Worm (Caenorhabditis elegans): Measurements from ENCODE around the gene srd-41.

srd-41 gene

DNA sequence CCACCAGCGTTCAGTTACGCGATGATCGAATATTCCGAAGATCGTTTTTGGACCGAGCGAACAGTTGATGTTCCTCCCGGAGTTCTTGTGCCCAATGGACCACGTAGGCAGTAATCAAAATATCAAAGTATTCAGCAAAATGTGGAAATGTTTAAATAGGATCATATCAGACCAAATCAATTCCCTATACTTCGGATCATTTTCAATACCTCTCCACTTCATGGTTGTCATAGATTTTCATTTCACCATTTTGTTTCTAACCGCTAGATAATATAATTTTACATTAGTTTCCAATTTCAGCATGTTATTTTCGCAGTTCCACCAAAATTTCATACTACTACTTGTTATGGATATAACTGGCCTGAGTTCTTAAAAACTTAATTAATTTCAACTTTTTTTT is 9.0 kb upstream of the srd-41 start:
- TF ChIP-seq nhr-12 (tag; optimal IDR thresholded peaks at IDR 0.05) (no peak), ZK546.5 (tag; optimal IDR thresholded peaks at IDR 0.05) (no peak), pqm-1 (tag; optimal IDR thresholded peaks at IDR 0.05) (no peak), fkh-10 (GFP tag; optimal IDR thresholded peaks at IDR 0.05) (no peak)

DNA sequence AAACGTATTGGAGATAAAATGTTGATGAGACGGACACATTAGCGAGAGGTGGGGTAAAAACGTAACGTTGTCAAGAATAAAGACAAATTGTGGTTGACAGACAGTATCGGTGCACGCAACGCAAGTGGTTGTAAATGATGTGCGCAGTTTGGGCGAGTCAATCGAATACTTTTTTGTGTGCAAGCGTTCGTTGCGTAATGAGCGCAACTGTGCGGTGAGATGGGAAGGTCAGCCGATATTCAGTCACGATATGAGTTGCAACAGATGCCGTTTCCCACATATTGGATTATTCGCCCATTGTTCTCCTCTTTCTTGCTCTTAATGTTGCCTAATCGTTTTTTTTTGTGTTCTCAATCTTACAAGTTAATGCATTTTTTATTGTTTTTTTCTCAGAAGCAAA is 5.8 kb upstream of the srd-41 start, which contains the start of gene ceh-40:
ceh-40 (minus strand) TSS at position 41 of the 400 bp plus-strand sequence.
- no peak for TF ChIP-seq aly-2 (tag; optimal IDR thresholded peaks at IDR 0.05)
- TF ChIP-seq ceh-82 (tag; optimal IDR thresholded peaks at IDR 0.05) = no peak
- no peak for TF ChIP-seq zag-1 (tag; optimal IDR thresholded peaks at IDR 0.05)
- no peak for TF ChIP-seq ZK546.5 (tag; optimal IDR thresholded peaks at IDR 0.05)
- TF ChIP-seq mml-1 (tag; optimal IDR thresholded peaks at IDR 0.05) = no peak
- TF ChIP-seq egl-5 (tag; optimal IDR thresholded peaks at IDR 0.05) = no peak
- no peak for TF ChIP-seq eor-1 (tag; optimal IDR thresholded peaks at IDR 0.05)
- no peak for TF ChIP-seq ceh-16 (tag; optimal IDR thresholded peaks at IDR 0.05)
- no peak for TF ChIP-seq ztf-4 (tag; optimal IDR thresholded peaks at IDR 0.05)

DNA sequence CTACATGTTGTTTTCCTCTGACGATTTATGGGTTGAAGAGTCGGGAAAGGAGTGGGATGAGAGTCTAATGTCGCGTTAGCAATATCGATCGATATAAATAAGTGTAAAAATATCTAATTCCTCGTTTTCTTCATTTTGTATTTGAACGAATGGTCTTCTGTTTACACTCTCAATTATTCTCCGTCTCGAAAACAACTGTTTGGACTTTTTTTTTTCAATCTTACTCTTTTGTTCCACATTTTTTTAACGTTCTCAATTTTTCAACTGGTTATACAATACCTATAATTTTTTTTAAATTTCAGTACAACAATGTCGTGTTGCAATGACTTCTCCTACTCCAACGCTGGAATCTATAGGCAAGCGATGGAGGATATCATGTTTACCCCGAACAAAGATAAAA is 5.2 kb upstream of the srd-41 start, which contains the start of gene F17A2.13:
F17A2.13 (plus strand) TSS at position 301 of the 400 bp plus-strand sequence.
- TF ChIP-seq lin-15B (tag; optimal IDR thresholded peaks at IDR 0.05) (no peak), nhr-28 (tag; optimal IDR thresholded peaks at IDR 0.05) (no peak), elt-2 (tag; optimal IDR thresholded peaks at IDR 0.05) (no peak), unc-62 (GFP tag; optimal IDR thresholded peaks at IDR 0.05) (no peak), fkh-2 (tag; optimal IDR thresholded peaks at IDR 0.05) (no peak), nhr-23 (tag; optimal IDR thresholded peaks at IDR 0.05) (no peak), sea-2 (GFP tag; optimal IDR thresholded peaks at IDR 0.05) (no peak), mdl-1 (tag; optimal IDR thresholded peaks at IDR 0.05) (no peak), tbx-2 (tag; optimal IDR thresholded peaks at IDR 0.05) (no peak), elt-3 (tag; optimal IDR thresholded peaks at IDR 0.05) (no peak), ceh-16 (tag; optimal IDR thresholded peaks at IDR 0.05) (no peak), ztf-4 (tag; optimal IDR thresholded peaks at IDR 0.05) (no peak), nfya-1 (tag; optimal IDR thresholded peaks at IDR 0.05; ENCODE audit: insufficient read depth) (no peak), fos-1 (tag; optimal IDR thresholded peaks at IDR 0.05) (no peak), ZK546.5 (tag; optimal IDR thresholded peaks at IDR 0.05) (no peak), nhr-237 (tag; optimal IDR thresholded peaks at IDR 0.05) (no peak)

DNA sequence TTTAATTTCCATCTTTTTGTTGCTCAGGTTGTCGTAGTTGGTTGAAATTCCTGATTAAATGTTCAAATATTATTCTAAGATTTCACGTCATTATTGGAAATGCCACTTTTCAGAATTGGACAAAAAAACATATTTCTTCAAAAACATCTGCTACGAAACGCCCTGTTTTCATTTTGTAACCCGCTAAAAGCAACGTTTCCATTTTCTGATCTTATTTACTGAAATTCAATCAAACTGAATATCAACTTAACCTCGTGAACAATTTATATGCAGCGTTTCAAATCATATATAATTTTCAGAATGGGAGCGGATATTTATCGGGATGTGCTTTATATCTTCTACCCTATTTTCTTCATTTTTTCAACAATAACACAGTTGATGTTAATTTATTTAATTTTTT is 3.1 kb upstream of the srd-41 start, which contains the start of gene srd-40:
srd-40 (plus strand) TSS at position 301 of the 400 bp plus-strand sequence.
- TF ChIP-seq nfya-1 (tag; optimal IDR thresholded peaks at IDR 0.05; ENCODE audit: insufficient read depth) (no peak), nhr-12 (tag; optimal IDR thresholded peaks at IDR 0.05) (no peak), nhr-237 (tag; optimal IDR thresholded peaks at IDR 0.05) (no peak), elt-2 (tag; optimal IDR thresholded peaks at IDR 0.05) (no peak), hmg-11 (tag; optimal IDR thresholded peaks at IDR 0.05) (no peak), fkh-10 (GFP tag; optimal IDR thresholded peaks at IDR 0.05) (no peak), nhr-23 (tag; optimal IDR thresholded peaks at IDR 0.05) (no peak)

DNA sequence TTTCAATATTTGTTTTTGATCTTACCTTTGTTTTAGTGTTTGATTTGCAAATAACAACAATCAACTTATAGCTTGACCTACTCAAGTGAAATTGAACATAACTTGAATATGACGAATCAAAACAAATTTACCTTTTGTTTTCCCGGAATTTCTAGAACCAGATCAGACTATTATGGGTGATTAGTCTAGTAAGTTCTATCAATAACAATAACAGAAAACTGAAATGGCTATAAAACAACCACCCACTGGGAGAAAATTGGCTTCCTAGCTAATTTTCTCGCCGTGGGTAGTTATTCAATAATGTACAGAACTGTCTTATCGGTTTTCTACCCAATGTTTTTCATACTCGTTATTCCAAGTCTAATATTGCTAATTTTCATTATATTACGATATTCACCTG is 2.2 kb downstream of the srd-41 start, which contains the start of gene srd-45:
srd-45 (plus strand) TSS at position 301 of the 400 bp plus-strand sequence.
- TF ChIP-seq ceh-16 (tag; optimal IDR thresholded peaks at IDR 0.05) (no peak), pqm-1 (tag; optimal IDR thresholded peaks at IDR 0.05) (no peak), pha-4 (tag; optimal IDR thresholded peaks at IDR 0.05) (no peak), nhr-23 (tag; optimal IDR thresholded peaks at IDR 0.05) (no peak), nhr-43 (tag; optimal IDR thresholded peaks at IDR 0.05; ENCODE audit: poor library complexity, severe bottlenecking) (no peak), fkh-2 (tag; optimal IDR thresholded peaks at IDR 0.05) (no peak), ceh-9 (tag; optimal IDR thresholded peaks at IDR 0.05) (no peak), nhr-76 (tag; optimal IDR thresholded peaks at IDR 0.05) (no peak), lsy-12 (tag; optimal IDR thresholded peaks at IDR 0.05) (no peak)

DNA sequence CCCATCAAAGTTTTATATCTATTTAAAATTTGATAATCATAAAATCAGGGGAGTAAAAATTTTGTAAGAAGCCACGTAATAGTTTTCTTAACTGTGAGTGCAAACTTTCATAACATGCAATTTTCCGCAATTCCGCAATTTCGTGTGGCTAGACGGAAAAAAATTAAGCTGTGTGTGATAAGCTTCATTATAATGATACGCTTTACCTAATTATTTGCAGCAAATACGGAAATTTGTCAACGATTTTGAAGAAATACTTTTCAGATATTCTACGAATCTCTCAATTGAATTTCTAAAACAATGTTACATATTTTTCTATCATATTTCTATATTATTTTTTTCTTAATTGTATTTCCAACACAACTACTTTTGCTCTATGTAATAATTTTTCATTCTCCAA is 5.3 kb downstream of the srd-41 start, which contains the start of gene srd-46:
srd-46 (plus strand) TSS at position 301 of the 400 bp plus-strand sequence.
- no peak for TF ChIP-seq nhr-28 (tag; optimal IDR thresholded peaks at IDR 0.05)
- no peak for TF ChIP-seq skn-1 (tag; optimal IDR thresholded peaks at IDR 0.05)
- TF ChIP-seq nhr-67 (tag; optimal IDR thresholded peaks at IDR 0.05) = no peak
- TF ChIP-seq lin-15B (tag; optimal IDR thresholded peaks at IDR 0.05) = no peak
- TF ChIP-seq ztf-4 (tag; optimal IDR thresholded peaks at IDR 0.05) = no peak
- no peak for TF ChIP-seq elt-2 (tag; optimal IDR thresholded peaks at IDR 0.05)
- TF ChIP-seq sea-2 (GFP tag; optimal IDR thresholded peaks at IDR 0.05) = no peak
- no peak for TF ChIP-seq hmg-11 (tag; optimal IDR thresholded peaks at IDR 0.05)
- no peak for TF ChIP-seq egl-27 (tag; optimal IDR thresholded peaks at IDR 0.05)
- no peak for TF ChIP-seq fos-1 (tag; optimal IDR thresholded peaks at IDR 0.05)
- no peak for TF ChIP-seq egl-5 (tag; optimal IDR thresholded peaks at IDR 0.05)
- no peak for TF ChIP-seq fkh-10 (GFP tag; optimal IDR thresholded peaks at IDR 0.05)
- no peak for TF ChIP-seq elt-3 (tag; optimal IDR thresholded peaks at IDR 0.05)
- no peak for TF ChIP-seq nhr-77 (tag; optimal IDR thresholded peaks at IDR 0.05)
- TF ChIP-seq eor-1 (tag; optimal IDR thresholded peaks at IDR 0.05) = no peak
- TF ChIP-seq nhr-237 (tag; optimal IDR thresholded peaks at IDR 0.05) = no peak

Data from whole organism, L3 larva.